Worm (Caenorhabditis elegans) whole organism, young adult: ENCODE data around the gene R01H10.4.

ENCODE experiments used
- B0019.2 ChIP-seq: fragments of 200-800 bp; sonication (Bioruptor generic); conservative IDR thresholded peaks from 2 replicates; pipeline ENCODE4 v1.3.6; 2022; ENCODE audit warnings: missing genetic modification reagents, missing genetic modification characterization, missing compliant biosample characterization
- B0035.1 ChIP-seq: sonication (generic microtip); optimal IDR thresholded peaks from 2 replicates; lab custom pipeline; 2016; ENCODE audit warnings: missing genetic modification characterization, mild to moderate bottlenecking, missing compliant biosample characterization, missing genotype, missing genetic modification reagents
- D2030.7 ChIP-seq: fragments of 200-800 bp; sonication (Bioruptor generic); IDR thresholded peaks from 2 replicates; pipeline ENCODE4 v1.3.6; 2022; ENCODE audit warnings: missing genetic modification reagents, missing genetic modification characterization, missing compliant biosample characterization
- F10E7.11 ChIP-seq: sonication (generic microtip); optimal IDR thresholded peaks from 2 replicates; lab custom pipeline; 2017; ENCODE audit warnings: mild to moderate bottlenecking, missing genetic modification characterization, moderate library complexity, missing compliant biosample characterization
- F37B4.10 ChIP-seq: fragments of 200-800 bp; sonication (Bioruptor generic); IDR thresholded peaks from 2 replicates; pipeline ENCODE4 v1.3.6; 2022; ENCODE audit warnings: missing genetic modification characterization, missing compliant biosample characterization
- F49E8.2 ChIP-seq: sonication (generic microtip); optimal IDR thresholded peaks from 3 replicates; lab custom pipeline; 2017; ENCODE audit warnings: missing genetic modification characterization, mild to moderate bottlenecking, missing compliant biosample characterization, antibody characterized with exemption, moderate library complexity; ENCODE audit not compliant: insufficient read depth
- F52B5.7 ChIP-seq: sonication (generic microtip); optimal IDR thresholded peaks from 2 replicates; lab custom pipeline; 2016; ENCODE audit warnings: mild to moderate bottlenecking, missing genetic modification characterization, missing compliant biosample characterization
- K12H6.12 ChIP-seq: fragments of 200-800 bp; sonication (Bioruptor generic); optimal IDR thresholded peaks from 2 replicates; lab custom pipeline; 2018; ENCODE audit warnings: mild to moderate bottlenecking, missing genetic modification characterization, missing compliant biosample characterization
- Y56A3A.18 ChIP-seq: fragments of 200-800 bp; sonication (Bioruptor generic); IDR thresholded peaks from 2 replicates; pipeline ENCODE4 v1.3.6; 2022; ENCODE audit warnings: missing genetic modification reagents, missing genetic modification characterization, missing compliant biosample characterization
- Y95B8A.8 ChIP-seq: fragments of 200-800 bp; sonication (Bioruptor generic); IDR thresholded peaks from 2 replicates; pipeline ENCODE4 v1.3.6; 2022; ENCODE audit warnings: missing genetic modification reagents, missing genetic modification characterization, missing compliant biosample characterization
- ama-1 ChIP-seq, 3 experiments: fragments of 150-350 bp in 1 of 3; sonication (generic microtip) in 2 of 3; optimal IDR thresholded peaks; 2 replicates each; lab custom pipeline; 2014 to 2018; ENCODE audit warnings: missing biosample characterization in 2 of 3, missing genetic modification characterization in 2 of 3, missing genetic modification reagents in 2 of 3
- aptf-2 ChIP-seq: fragments of 200-800 bp; sonication (Bioruptor generic); conservative IDR thresholded peaks from 2 replicates; pipeline ENCODE4 v1.3.6; 2022; ENCODE audit warnings: missing genetic modification reagents, missing genetic modification characterization, missing compliant biosample characterization
- aptf-3 ChIP-seq: fragments of 200-800 bp; sonication (Bioruptor generic); IDR thresholded peaks from 2 replicates; pipeline ENCODE4 v1.3.6; 2022; ENCODE audit warnings: missing genetic modification characterization, missing compliant biosample characterization
- attf-5 ChIP-seq: fragments of 200-800 bp; sonication (Bioruptor generic); optimal IDR thresholded peaks from 2 replicates; lab custom pipeline; 2018; ENCODE audit warnings: mild to moderate bottlenecking, missing genetic modification characterization, missing compliant biosample characterization
- cebp-1 ChIP-seq, 2 experiments: fragments of 200-800 bp in 1 of 2; sonication (Bioruptor generic) in 1 of 2; sonication (generic microtip) in 1 of 2; IDR thresholded peaks in 1 of 2; optimal IDR thresholded peaks in 1 of 2; 2 replicates each; pipeline versions ENCODE4 v1.3.6 to Lab custom; 2017 to 2022; ENCODE audit warnings: missing compliant biosample characterization in 2 of 2, missing genetic modification characterization in 2 of 2, mild to moderate bottlenecking in 1 of 2, missing genetic modification reagents in 1 of 2, moderate library complexity in 1 of 2
- ceh-100 ChIP-seq: fragments of 200-800 bp; sonication (Bioruptor generic); IDR thresholded peaks from 2 replicates; pipeline ENCODE4 v1.3.6; 2022; ENCODE audit warnings: missing genetic modification reagents, missing genetic modification characterization, missing compliant biosample characterization
- ceh-91 ChIP-seq: fragments of 200-800 bp; sonication (Bioruptor generic); IDR thresholded peaks from 2 replicates; pipeline ENCODE4 v1.3.6; 2022; ENCODE audit warnings: missing genetic modification reagents, missing genetic modification characterization, missing compliant biosample characterization
- dox-1 ChIP-seq: fragments of 200-800 bp; sonication (Bioruptor generic); IDR thresholded peaks from 2 replicates; pipeline ENCODE4 v1.3.6; 2022; ENCODE audit warnings: missing genetic modification reagents, missing genetic modification characterization, missing compliant biosample characterization
- dpl-1 ChIP-seq: fragments of 150-350 bp; optimal IDR thresholded peaks from 2 replicates; lab custom pipeline; 2014; ENCODE audit warnings: missing biosample characterization, missing genetic modification reagents, missing genetic modification characterization
- him-1 ChIP-seq: sonication (generic microtip); optimal IDR thresholded peaks from 2 replicates; lab custom pipeline; 2016; ENCODE audit warnings: missing genotype, missing genetic modification reagents, missing genetic modification characterization, missing compliant biosample characterization
- hmg-1.2 ChIP-seq: fragments of 200-800 bp; sonication (Bioruptor generic); IDR thresholded peaks from 2 replicates; pipeline ENCODE4 v1.3.6; 2022; ENCODE audit warnings: missing genetic modification reagents, missing genetic modification characterization, missing compliant biosample characterization
- hmg-20 ChIP-seq: fragments of 200-800 bp; sonication (Bioruptor generic); IDR thresholded peaks from 2 replicates; pipeline ENCODE4 v1.3.6; 2022; ENCODE audit warnings: missing genetic modification reagents, missing genetic modification characterization, missing compliant biosample characterization
- lin-40 ChIP-seq: sonication (generic microtip); optimal IDR thresholded peaks from 2 replicates; lab custom pipeline; 2016; ENCODE audit warnings: missing genetic modification characterization, mild to moderate bottlenecking, missing compliant biosample characterization, missing genotype, missing genetic modification reagents
- lin-54 ChIP-seq: fragments of 200-800 bp; sonication (Bioruptor generic); optimal IDR thresholded peaks from 2 replicates; lab custom pipeline; 2018; ENCODE audit warnings: mild to moderate bottlenecking, missing genetic modification characterization, missing compliant biosample characterization
- lsy-27 ChIP-seq: sonication (generic microtip); optimal IDR thresholded peaks from 2 replicates; lab custom pipeline; 2017; ENCODE audit warnings: missing genetic modification characterization, mild to moderate bottlenecking, missing compliant biosample characterization, antibody characterized with exemption, missing genotype, borderline replicate concordance; ENCODE audit not compliant: insufficient read depth
- mes-4 ChIP-seq: sonication (generic microtip); optimal IDR thresholded peaks from 2 replicates; lab custom pipeline; 2016; ENCODE audit warnings: missing genotype, missing genetic modification characterization, missing compliant biosample characterization
- mxl-1 ChIP-seq: sonication (generic microtip); optimal IDR thresholded peaks from 2 replicates; lab custom pipeline; 2016; ENCODE audit warnings: missing genetic modification characterization, missing compliant biosample characterization
- nhr-80 ChIP-seq: sonication (generic microtip); optimal IDR thresholded peaks from 2 replicates; lab custom pipeline; 2016; ENCODE audit warnings: missing genetic modification characterization, missing compliant biosample characterization
- sdz-38 ChIP-seq: sonication (generic microtip); optimal IDR thresholded peaks from 2 replicates; lab custom pipeline; 2016; ENCODE audit warnings: missing genotype, missing genetic modification characterization, missing compliant biosample characterization
- sea-2 ChIP-seq: fragments of 200-800 bp; sonication (Bioruptor generic); IDR thresholded peaks from 2 replicates; pipeline ENCODE4 v1.3.6; 2022; ENCODE audit warnings: missing genetic modification characterization, missing compliant biosample characterization
- snpc-1.1 ChIP-seq: sonication (generic microtip); optimal IDR thresholded peaks from 2 replicates; lab custom pipeline; 2017; ENCODE audit warnings: missing genetic modification characterization, mild to moderate bottlenecking, missing compliant biosample characterization, antibody characterized with exemption, moderate library complexity, missing genotype, missing genetic modification reagents; ENCODE audit not compliant: insufficient read depth
- snpc-4 ChIP-seq, 5 experiments: fragments of 150-350 bp in 1 of 5; sonication (generic microtip) in 4 of 5; optimal IDR thresholded peaks; 2 replicates each; lab custom pipeline; 2014 to 2018; ENCODE audit warnings: missing genetic modification characterization in 5 of 5, missing biosample characterization in 3 of 5, antibody characterized with exemption in 2 of 5, mild to moderate bottlenecking in 2 of 5, missing compliant biosample characterization in 2 of 5, missing genotype in 2 of 5, moderate library complexity in 2 of 5, missing genetic modification reagents in 1 of 5
- somi-1 ChIP-seq: fragments of 200-800 bp; sonication (Bioruptor generic); optimal IDR thresholded peaks from 2 replicates; lab custom pipeline; 2018; ENCODE audit warnings: mild to moderate bottlenecking, missing genetic modification characterization, missing compliant biosample characterization
- sptf-2 ChIP-seq: fragments of 200-800 bp; sonication (Bioruptor generic); optimal IDR thresholded peaks from 2 replicates; lab custom pipeline; 2018; ENCODE audit warnings: mild to moderate bottlenecking, missing genetic modification characterization, missing compliant biosample characterization
- tbx-9 ChIP-seq: sonication (generic microtip); optimal IDR thresholded peaks from 2 replicates; lab custom pipeline; 2016; ENCODE audit warnings: borderline replicate concordance, missing genetic modification characterization, inconsistent platforms, missing compliant biosample characterization
- tlf-1 ChIP-seq: fragments of 200-800 bp; sonication (Bioruptor generic); optimal IDR thresholded peaks from 2 replicates; lab custom pipeline; 2018; ENCODE audit warnings: mild to moderate bottlenecking, missing genetic modification characterization, missing compliant biosample characterization
- unc-62 ChIP-seq: fragments of 150-350 bp; optimal IDR thresholded peaks from 2 replicates; lab custom pipeline; 2014; ENCODE audit warnings: missing biosample characterization, missing genetic modification reagents, missing genetic modification characterization
- xnd-1 ChIP-seq: sonication (generic microtip); optimal IDR thresholded peaks from 2 replicates; lab custom pipeline; 2016; ENCODE audit warnings: missing genotype, missing genetic modification reagents, missing genetic modification characterization, missing compliant biosample characterization
- ztf-22 ChIP-seq: fragments of 200-800 bp; sonication (Bioruptor generic); optimal IDR thresholded peaks from 2 replicates; lab custom pipeline; 2018; ENCODE audit warnings: mild to moderate bottlenecking, missing genetic modification characterization, moderate library complexity, missing compliant biosample characterization
- ztf-26 ChIP-seq: sonication (generic microtip); optimal IDR thresholded peaks from 2 replicates; lab custom pipeline; 2017; ENCODE audit warnings: missing genetic modification characterization, missing compliant biosample characterization

R01H10.4 gene

DNA sequence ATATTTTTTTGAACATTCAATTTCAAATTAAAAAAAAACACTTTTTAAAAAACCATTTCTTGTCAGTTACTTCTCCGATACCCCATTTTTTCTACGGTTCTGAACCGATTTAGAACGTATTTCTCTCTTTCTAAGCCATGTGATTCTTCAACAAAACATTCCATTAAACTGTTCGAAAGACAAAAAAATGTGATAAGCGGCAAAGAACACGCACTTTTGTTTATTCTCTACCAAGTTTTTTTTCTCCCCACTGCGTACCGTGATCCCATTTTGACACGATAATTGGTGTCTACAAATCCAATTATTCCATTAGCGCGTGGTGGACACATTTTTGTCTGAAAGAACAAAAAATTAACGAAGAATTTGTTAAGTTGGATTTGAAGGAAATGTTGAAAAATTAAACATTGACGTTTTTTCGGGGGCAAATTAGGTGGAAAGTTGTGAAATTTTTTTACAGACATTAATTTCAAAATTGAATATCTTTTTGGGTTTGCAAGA lies 13.2 kb upstream of the R01H10.4 start:
- TF ChIP-seq nhr-80, result no peak
- TF ChIP-seq F37B4.10 (GFP tag; lab: Robert Waterston, UW), result no peak
- TF ChIP-seq ztf-26 (tag; lab: Kevin White, UChicago), result peak; percentile 35
- no peak for TF ChIP-seq cebp-1 (GFP tag; IDR thresholded peaks at IDR 0.05; lab: Robert Waterston, UW)
- peak; percentile 10 for TF ChIP-seq cebp-1 (tag; optimal IDR thresholded peaks at IDR 0.05; lab: Kevin White, UChicago)
- TF ChIP-seq him-1 (tag; lab: Kevin White, UChicago), result no peak
- TF ChIP-seq mxl-1 (tag; lab: Kevin White, UChicago), result no peak
- no peak for TF ChIP-seq hmg-20 (GFP tag; lab: Robert Waterston, UW)
- peak; percentile 51 for TF ChIP-seq somi-1 (GFP tag; lab: Kevin White, UChicago)
- no peak for TF ChIP-seq Y95B8A.8
- TF ChIP-seq ceh-100, result no peak
- no peak for TF ChIP-seq lsy-27 (tag; lab: Kevin White, UChicago)
- no peak for TF ChIP-seq aptf-3 (GFP tag; lab: Robert Waterston, UW)
- TF ChIP-seq unc-62 (GFP tag; lab: Kevin White, UChicago), result no peak
- no peak for TF ChIP-seq tlf-1 (GFP tag; lab: Kevin White, UChicago)
- no peak for TF ChIP-seq B0035.1 (tag; lab: Kevin White, UChicago)
- no peak for TF ChIP-seq ztf-22 (GFP tag; lab: Kevin White, UChicago)
- TF ChIP-seq D2030.7, result no peak
- TF ChIP-seq tbx-9, result no peak
- no peak for TF ChIP-seq B0019.2 (GFP tag; lab: Robert Waterston, UW)
- no peak for TF ChIP-seq F49E8.2 (tag; lab: Kevin White, UChicago)
- TF ChIP-seq, all 124 proteins: peak for 3

DNA sequence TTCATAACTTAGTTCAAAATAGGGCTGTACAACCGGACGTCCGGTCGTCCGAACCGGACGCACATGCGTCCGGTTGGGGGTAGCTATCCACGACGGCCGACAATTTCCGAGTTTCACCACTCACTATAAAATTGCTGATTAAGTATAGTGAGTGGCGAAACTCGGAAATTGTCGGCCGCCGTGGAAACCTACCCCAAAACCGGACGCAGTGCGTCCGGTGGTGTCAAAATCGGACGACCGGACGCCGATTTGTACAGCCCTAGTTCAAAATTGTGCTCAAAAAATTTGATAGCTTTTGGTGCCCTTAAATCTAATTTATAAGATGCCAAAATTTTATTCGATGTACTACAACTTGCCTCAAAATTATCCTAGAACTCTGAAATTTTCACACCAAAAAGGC lies 12.0 kb upstream of the R01H10.4 start:
- 0 out of 2 replicates have a peak, but pooled peaks have one; percentile 12 for TF ChIP-seq hmg-1.2 (GFP tag; lab: Robert Waterston, UW)
- TF ChIP-seq snpc-4 (GFP tag; optimal IDR thresholded peaks at IDR 0.05; lab: Kevin White, UChicago), result peak; percentile 63
- peak in 3 of 4 experiments; percentile 50 to 91 (median 86) for TF ChIP-seq snpc-4 (tag; optimal IDR thresholded peaks at IDR 0.05; lab: Kevin White, UChicago)
- TF ChIP-seq snpc-1.1, result peak; percentile 54

DNA sequence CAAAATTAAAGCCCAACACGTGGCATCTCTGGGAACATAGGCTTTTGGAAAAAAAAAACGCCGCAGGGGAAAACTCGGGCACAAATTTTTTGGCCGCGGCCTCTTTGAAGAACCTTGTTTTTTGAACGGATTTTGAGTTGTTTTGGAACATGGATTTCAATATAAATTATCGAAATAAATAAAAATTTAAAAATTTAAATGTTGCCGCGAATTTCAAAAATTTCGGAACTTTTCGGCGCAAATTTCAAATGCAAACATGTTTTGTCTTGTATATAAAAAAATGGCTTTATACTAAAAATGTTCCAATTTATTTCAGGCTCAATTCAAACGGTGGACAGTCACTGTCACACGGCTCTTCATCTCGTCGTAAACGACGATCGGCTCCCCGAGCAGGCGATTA lies 10.6 kb upstream of the R01H10.4 start:
- TF ChIP-seq sea-2 (GFP tag; lab: Robert Waterston, UW), result no peak
- no peak for TF ChIP-seq ama-1 (optimal IDR thresholded peaks at IDR 0.05; lab: Kevin White, UChicago)
- TF ChIP-seq ama-1 (GFP tag; optimal IDR thresholded peaks at IDR 0.05; lab: Kevin White, UChicago), result no peak
- TF ChIP-seq lin-40 (tag; lab: Kevin White, UChicago), result no peak
- no peak for TF ChIP-seq dpl-1 (GFP tag; lab: Kevin White, UChicago)
- TF ChIP-seq K12H6.12, result no peak
- TF ChIP-seq xnd-1, result no peak
- no peak for TF ChIP-seq aptf-2 (GFP tag; lab: Robert Waterston, UW)
- TF ChIP-seq F10E7.11 (tag; lab: Kevin White, UChicago), result no peak
- TF ChIP-seq mes-4 (tag; lab: Kevin White, UChicago), result no peak
- no peak for TF ChIP-seq sdz-38 (tag; lab: Kevin White, UChicago)
- TF ChIP-seq snpc-4 (GFP tag; optimal IDR thresholded peaks at IDR 0.05; lab: Kevin White, UChicago), result no peak
- no peak for TF ChIP-seq snpc-4 (tag; optimal IDR thresholded peaks at IDR 0.05; lab: Kevin White, UChicago)
- no peak for TF ChIP-seq sptf-2
- TF ChIP-seq lin-54 (GFP tag; lab: Kevin White, UChicago), result no peak
- TF ChIP-seq ceh-91 (GFP tag; lab: Robert Waterston, UW), result no peak
- TF ChIP-seq attf-5 (GFP tag; lab: Kevin White, UChicago), result no peak
- no peak for TF ChIP-seq Y56A3A.18 (GFP tag; lab: Robert Waterston, UW)
- TF ChIP-seq dox-1 (GFP tag; lab: Robert Waterston, UW), result no peak
- no peak for TF ChIP-seq unc-62 (GFP tag; lab: Kevin White, UChicago)
- no peak for TF ChIP-seq F49E8.2 (tag; lab: Kevin White, UChicago)
- TF ChIP-seq F52B5.7 (tag; lab: Kevin White, UChicago), result no peak
